Worm (Caenorhabditis elegans) whole organism, mixed stage, embryonic: Measurements from ENCODE around the gene oac-4.

Source experiments
- ceh-43 ChIP-seq: fragments of 200-800 bp; sonication (Bioruptor generic); optimal IDR thresholded peaks from 2 replicates; lab custom pipeline; 2018; ENCODE audit warnings: mild to moderate bottlenecking, missing genetic modification characterization, moderate library complexity, missing compliant biosample characterization
- elt-1 ChIP-seq: sonication (generic microtip); optimal IDR thresholded peaks from 2 replicates; lab custom pipeline; 2017; ENCODE audit warnings: missing genetic modification characterization, mild to moderate bottlenecking, missing compliant biosample characterization, antibody characterized with exemption, moderate library complexity, borderline replicate concordance; ENCODE audit not compliant: insufficient read depth
- elt-3 ChIP-seq: fragments of 150-350 bp; optimal IDR thresholded peaks from 2 replicates; lab custom pipeline; 2014; ENCODE audit warnings: missing biosample characterization, missing genetic modification characterization
- flh-1 ChIP-seq: fragments of 200-800 bp; sonication (Bioruptor generic); optimal IDR thresholded peaks from 2 replicates; lab custom pipeline; 2018; ENCODE audit warnings: mild to moderate bottlenecking, missing genetic modification characterization, moderate library complexity, missing compliant biosample characterization
- lin-13 ChIP-seq: fragments of 150-350 bp; optimal IDR thresholded peaks from 2 replicates; lab custom pipeline; 2014; ENCODE audit warnings: missing biosample characterization, missing genetic modification characterization
- mab-5 ChIP-seq: fragments of 150-350 bp; optimal IDR thresholded peaks from 2 replicates; lab custom pipeline; 2014; ENCODE audit warnings: missing biosample characterization, missing genetic modification characterization
- nhr-28 ChIP-seq: fragments of 150-350 bp; optimal IDR thresholded peaks from 2 replicates; lab custom pipeline; 2014; ENCODE audit warnings: missing biosample characterization, missing genetic modification characterization
- nhr-76 ChIP-seq: sonication (generic microtip); optimal IDR thresholded peaks from 2 replicates; lab custom pipeline; 2017; ENCODE audit warnings: missing biosample characterization, missing genetic modification characterization
- pha-4 ChIP-seq: fragments of 150-350 bp; optimal IDR thresholded peaks from 2 replicates; lab custom pipeline; 2018; ENCODE audit warnings: missing biosample characterization, missing genetic modification reagents, missing genetic modification characterization
- snpc-4 ChIP-seq: fragments of 150-350 bp; optimal IDR thresholded peaks from 2 replicates; lab custom pipeline; 2014; ENCODE audit warnings: missing biosample characterization, missing genetic modification characterization
- sptf-1 ChIP-seq: sonication (generic microtip); optimal IDR thresholded peaks from 2 replicates; lab custom pipeline; 2017; ENCODE audit warnings: mild to moderate bottlenecking, missing genetic modification characterization, moderate library complexity, missing compliant biosample characterization
- unc-62 ChIP-seq: fragments of 150-350 bp; optimal IDR thresholded peaks from 2 replicates; lab custom pipeline; 2014; ENCODE audit warnings: missing biosample characterization, missing genetic modification reagents, missing genetic modification characterization

ce11 chrII:3878330-3878729, 42.5 kb upstream of the oac-4 start, which contains the start of gene srh-250:
- no peak for TF ChIP-seq ceh-43
- no peak for TF ChIP-seq elt-1 (tag; lab: Kevin White, UChicago)
- TF ChIP-seq nhr-76 (tag; lab: Kevin White, UChicago): no peak
- TF ChIP-seq sptf-1: no peak
- no peak for TF ChIP-seq lin-13 (tag; lab: Kevin White, UChicago)
- no peak for TF ChIP-seq snpc-4 (tag; lab: Kevin White, UChicago)
- no peak for TF ChIP-seq unc-62
- TF ChIP-seq nhr-28 (tag; lab: Kevin White, UChicago): no peak
- no peak for TF ChIP-seq pha-4 (tag; lab: Kevin White, UChicago)
- no peak for TF ChIP-seq mab-5
- no peak for TF ChIP-seq flh-1 (GFP tag; lab: Kevin White, UChicago)
- TF ChIP-seq elt-3 (tag; lab: Kevin White, UChicago): no peak
